Fruit fly (Drosophila melanogaster): ENCODE data around the gene sr.
A peak's percentile ranks its signal among the peaks of the same experiment; 100 is the strongest.

Gene sr

DNA sequence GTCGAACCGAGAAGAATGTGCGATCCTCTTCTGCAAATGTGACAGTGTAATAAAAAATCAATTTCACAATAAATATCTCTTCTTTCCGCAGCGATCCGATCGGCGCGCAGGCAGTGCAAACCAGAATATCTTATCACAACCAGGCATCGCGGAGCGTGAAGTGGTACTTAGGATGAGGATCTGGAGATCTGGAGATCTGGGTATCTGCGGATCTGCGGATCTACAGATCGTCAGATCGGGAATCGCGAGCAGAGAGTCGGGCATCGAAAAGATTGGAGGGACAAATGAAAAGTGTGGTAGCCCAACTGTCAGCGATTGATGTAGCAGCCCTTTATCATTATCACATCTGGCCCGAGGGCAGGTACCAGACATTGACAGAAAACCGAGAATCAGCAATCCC lies 15.6 kb upstream of the sr start:
- no peak for TF ChIP-seq CG14655 (GFP tag; optimal IDR thresholded peaks at IDR 0.05)
- no peak for TF ChIP-seq CG4496 (GFP tag; IDR thresholded peaks at IDR 0.05)
- TF ChIP-seq Pif1A (GFP tag; optimal IDR thresholded peaks at IDR 0.05): no peak
- no peak for TF ChIP-seq CG34367 (tag; optimal IDR thresholded peaks at IDR 0.05)
- no peak for TF ChIP-seq CG13204 (GFP tag; optimal IDR thresholded peaks at IDR 0.05)
- no peak for TF ChIP-seq gl (tag; optimal IDR thresholded peaks at IDR 0.05)
- TF ChIP-seq D1 (tag; optimal IDR thresholded peaks at IDR 0.05): no peak
- no peak for TF ChIP-seq CG12605 (GFP tag; IDR thresholded peaks at IDR 0.05)
- TF ChIP-seq Pif1B (GFP tag; optimal IDR thresholded peaks at IDR 0.05): no peak
- TF ChIP-seq CG15710 (tag; optimal IDR thresholded peaks at IDR 0.05): no peak
- no peak for TF ChIP-seq CG10348 (GFP tag; IDR thresholded peaks at IDR 0.05)
- no peak for TF ChIP-seq CG17806 (tag; optimal IDR thresholded peaks at IDR 0.05)
- TF ChIP-seq CG32121 (GFP tag; IDR thresholded peaks at IDR 0.05): no peak
- no peak for TF ChIP-seq EcR (GFP tag; optimal IDR thresholded peaks at IDR 0.05)
- no peak for TF ChIP-seq fd96Ca (GFP tag; IDR thresholded peaks at IDR 0.05)

DNA sequence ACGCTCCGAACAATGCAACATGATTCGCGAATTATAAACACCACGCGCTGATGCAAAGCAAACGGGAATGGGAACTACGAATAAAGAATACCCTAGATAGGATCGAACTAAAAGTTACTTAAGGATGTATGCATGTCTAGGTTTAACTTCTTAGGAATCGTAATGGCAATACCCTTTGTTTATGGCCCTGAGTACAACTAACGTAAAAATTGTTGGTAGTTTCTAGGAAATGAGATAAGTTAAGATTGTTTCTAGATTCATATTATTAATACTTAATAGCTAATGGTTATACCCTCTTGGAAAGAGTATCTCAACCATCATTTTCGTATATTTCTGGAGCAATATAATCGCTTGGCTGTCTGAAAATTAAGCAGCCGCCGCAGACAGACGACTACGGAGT lies 12.5 kb upstream of the sr start:
- no peak for TF ChIP-seq CG17806 (tag; optimal IDR thresholded peaks at IDR 0.05)
- no peak for TF ChIP-seq EcR (GFP tag; optimal IDR thresholded peaks at IDR 0.05)
- peak; percentile 46 for TF ChIP-seq Snoo (tag; optimal IDR thresholded peaks at IDR 0.05)
- TF ChIP-seq Pif1B (GFP tag; optimal IDR thresholded peaks at IDR 0.05): peak; percentile 10
- TF ChIP-seq CG8159 (tag; optimal IDR thresholded peaks at IDR 0.05): peak; percentile 52
- peak; percentile 48 for TF ChIP-seq CG9948 (tag; optimal IDR thresholded peaks at IDR 0.05)
- no peak for TF ChIP-seq fd96Ca (GFP tag; IDR thresholded peaks at IDR 0.05)
- no peak for TF ChIP-seq CG4496 (GFP tag; IDR thresholded peaks at IDR 0.05)
- TF ChIP-seq CG15710 (tag; optimal IDR thresholded peaks at IDR 0.05): peak; percentile 54
- TF ChIP-seq CG34367 (tag; optimal IDR thresholded peaks at IDR 0.05): peak; percentile 30
- peak; percentile 58 for TF ChIP-seq CG14655 (GFP tag; optimal IDR thresholded peaks at IDR 0.05)
- TF ChIP-seq rn (GFP tag; IDR thresholded peaks at IDR 0.05): no peak
- no peak for TF ChIP-seq CG32121 (GFP tag; IDR thresholded peaks at IDR 0.05)
- no peak for TF ChIP-seq CG10348 (GFP tag; IDR thresholded peaks at IDR 0.05)
- peak; percentile 38 for TF ChIP-seq Pif1A (GFP tag; optimal IDR thresholded peaks at IDR 0.05)
- no peak for TF ChIP-seq D1 (tag; optimal IDR thresholded peaks at IDR 0.05)
- TF ChIP-seq gl (tag; optimal IDR thresholded peaks at IDR 0.05): no peak
- TF ChIP-seq Ets98B (GFP tag; IDR thresholded peaks at IDR 0.05): no peak
- no peak for TF ChIP-seq CG12605 (GFP tag; IDR thresholded peaks at IDR 0.05)
- TF ChIP-seq CG13204 (GFP tag; optimal IDR thresholded peaks at IDR 0.05): no peak
- peak; percentile 29 for TF ChIP-seq CG8301 (tag; optimal IDR thresholded peaks at IDR 0.05)

DNA sequence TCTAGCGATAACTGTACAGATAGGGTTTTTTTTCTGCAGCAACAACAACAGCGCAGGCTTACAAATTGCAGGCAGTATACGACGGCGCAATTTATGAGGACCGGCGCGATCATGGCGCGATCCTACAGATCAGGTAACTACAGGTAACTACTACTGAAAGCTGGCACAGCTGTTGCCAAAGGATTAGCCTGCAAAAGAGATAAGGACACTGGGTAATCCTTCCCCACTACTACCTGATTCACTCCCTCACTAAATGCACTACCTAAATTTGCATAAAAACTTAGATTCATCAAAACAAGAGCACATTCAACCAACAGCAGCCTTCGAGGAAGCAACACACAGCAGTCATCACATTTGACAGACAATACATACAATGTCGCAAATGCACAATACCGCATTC lies 9.9 kb upstream of the sr start, which contains the start of gene bard:
Gene bard, plus strand, starts transcription at position 301 of the 400 bp plus-strand sequence.
- TF ChIP-seq CG13204 (GFP tag; optimal IDR thresholded peaks at IDR 0.05) (no peak), CG8159 (tag; optimal IDR thresholded peaks at IDR 0.05) (no peak), EcR (GFP tag; optimal IDR thresholded peaks at IDR 0.05) (no peak), Snoo (tag; optimal IDR thresholded peaks at IDR 0.05) (no peak), rn (GFP tag; IDR thresholded peaks at IDR 0.05) (no peak)

dm6 chr3R:18083297-18083696 lies 7.3 kb upstream of the sr start:
- TF ChIP-seq rn (GFP tag; IDR thresholded peaks at IDR 0.05): no peak
- no peak for TF ChIP-seq gl (tag; optimal IDR thresholded peaks at IDR 0.05)
- no peak for TF ChIP-seq CG34367 (tag; optimal IDR thresholded peaks at IDR 0.05)
- no peak for TF ChIP-seq CG10348 (GFP tag; IDR thresholded peaks at IDR 0.05)

dm6 chr3R:18088238-18088637 lies 2.4 kb upstream of the sr start:
- no peak for TF ChIP-seq CG15710 (tag; optimal IDR thresholded peaks at IDR 0.05)
- TF ChIP-seq CG13204 (GFP tag; optimal IDR thresholded peaks at IDR 0.05): no peak
- TF ChIP-seq Pif1B (GFP tag; optimal IDR thresholded peaks at IDR 0.05): no peak
- no peak for TF ChIP-seq rn (GFP tag; IDR thresholded peaks at IDR 0.05)
- TF ChIP-seq CG8159 (tag; optimal IDR thresholded peaks at IDR 0.05): no peak
- no peak for TF ChIP-seq CG10348 (GFP tag; IDR thresholded peaks at IDR 0.05)
- TF ChIP-seq CG34367 (tag; optimal IDR thresholded peaks at IDR 0.05): no peak
- no peak for TF ChIP-seq CG4496 (GFP tag; IDR thresholded peaks at IDR 0.05)

- TF ChIP-seq D1 (tag; optimal IDR thresholded peaks at IDR 0.05) (no peak), CG4496 (GFP tag; IDR thresholded peaks at IDR 0.05) (0 out of 3 replicates have a peak, but pooled peaks have one; percentile 11)
Measured at dm6 chr3R:18089448-18089847, 1.2 kb upstream of the sr start.

DNA sequence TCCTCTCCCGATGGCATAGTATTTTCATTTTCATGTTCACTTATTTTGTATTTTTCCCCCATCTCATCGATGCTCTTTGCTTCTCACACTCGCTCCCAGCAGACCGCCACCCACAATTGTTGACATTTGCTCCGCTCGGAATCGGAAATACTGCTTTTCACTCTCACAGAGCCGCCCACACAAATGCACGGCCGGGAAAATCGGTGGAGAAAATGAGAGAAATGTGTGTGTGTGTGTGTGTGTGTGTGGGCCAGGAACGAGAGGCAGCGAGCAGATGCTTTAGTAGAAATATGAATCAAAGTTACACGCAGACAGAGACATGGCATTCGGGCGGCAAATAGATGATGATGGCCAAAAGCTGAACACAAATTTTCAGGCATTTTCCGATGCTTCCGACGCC lies 4.0 kb downstream of the sr start:
- no peak for TF ChIP-seq CG12605 (GFP tag; IDR thresholded peaks at IDR 0.05)
- no peak for TF ChIP-seq CG15710 (tag; optimal IDR thresholded peaks at IDR 0.05)
- TF ChIP-seq CG17806 (tag; optimal IDR thresholded peaks at IDR 0.05): no peak
- no peak for TF ChIP-seq CG13204 (GFP tag; optimal IDR thresholded peaks at IDR 0.05)
- TF ChIP-seq Pif1A (GFP tag; optimal IDR thresholded peaks at IDR 0.05): no peak
- no peak for TF ChIP-seq CG34367 (tag; optimal IDR thresholded peaks at IDR 0.05)
- no peak for TF ChIP-seq EcR (GFP tag; optimal IDR thresholded peaks at IDR 0.05)
- TF ChIP-seq CG9948 (tag; optimal IDR thresholded peaks at IDR 0.05): no peak
- no peak for TF ChIP-seq gl (tag; optimal IDR thresholded peaks at IDR 0.05)
- no peak for TF ChIP-seq Pif1B (GFP tag; optimal IDR thresholded peaks at IDR 0.05)
- no peak for TF ChIP-seq rn (GFP tag; IDR thresholded peaks at IDR 0.05)
- TF ChIP-seq CG8301 (tag; optimal IDR thresholded peaks at IDR 0.05): no peak
- no peak for TF ChIP-seq D1 (tag; optimal IDR thresholded peaks at IDR 0.05)
- TF ChIP-seq CG10348 (GFP tag; IDR thresholded peaks at IDR 0.05): no peak
- TF ChIP-seq CG14655 (GFP tag; optimal IDR thresholded peaks at IDR 0.05): no peak
- TF ChIP-seq Snoo (tag; optimal IDR thresholded peaks at IDR 0.05): no peak

Data from whole organism, pupa.